Worm (Caenorhabditis elegans) whole organism, L4 larva: ENCODE data around the gene cah-1.

ENCODE experiments used
- F10B5.3 ChIP-seq: sonication (generic microtip); optimal IDR thresholded peaks from 2 replicates; lab custom pipeline; 2016; ENCODE audit warnings: mild to moderate bottlenecking, missing genetic modification characterization, missing compliant biosample characterization
- T26A8.4 ChIP-seq: fragments of 200-800 bp; sonication (Bioruptor generic); IDR thresholded peaks from 2 replicates; pipeline ENCODE4 v1.3.6; 2022; ENCODE audit warnings: missing genetic modification characterization, missing compliant biosample characterization
- Y75B8A.6 ChIP-seq: fragments of 200-800 bp; sonication (Bioruptor generic); IDR thresholded peaks from 2 replicates; pipeline ENCODE4 v1.3.6; 2022; ENCODE audit warnings: missing genetic modification reagents, missing genetic modification characterization, missing compliant biosample characterization
- arid-1 ChIP-seq: fragments of 200-800 bp; sonication (Bioruptor generic); conservative IDR thresholded peaks from 2 replicates; pipeline ENCODE4 v1.3.6; 2022; ENCODE audit warnings: missing genetic modification reagents, missing genetic modification characterization, missing compliant biosample characterization
- ceh-28 ChIP-seq: fragments of 150-350 bp; optimal IDR thresholded peaks from 2 replicates; lab custom pipeline; 2014; ENCODE audit warnings: missing biosample characterization, missing genetic modification reagents, missing genetic modification characterization
- ceh-32 ChIP-seq: sonication (generic microtip); optimal IDR thresholded peaks from 2 replicates; lab custom pipeline; 2016; ENCODE audit warnings: mild to moderate bottlenecking, missing genetic modification characterization, missing compliant biosample characterization; ENCODE audit not compliant: poor library complexity
- ctbp-1 ChIP-seq: fragments of 200-800 bp; sonication (Bioruptor generic); IDR thresholded peaks from 2 replicates; pipeline ENCODE4 v1.3.6; 2022; ENCODE audit warnings: missing genetic modification reagents, missing genetic modification characterization, missing compliant biosample characterization
- daf-12 ChIP-seq: fragments of 150-350 bp; optimal IDR thresholded peaks from 2 replicates; lab custom pipeline; 2014; ENCODE audit warnings: missing biosample characterization, missing genetic modification reagents, missing genetic modification characterization
- daf-16 ChIP-seq, 3 experiments: sonication (generic microtip); optimal IDR thresholded peaks; 2 replicates each; lab custom pipeline; 2016 to 2017; ENCODE audit warnings: missing genetic modification characterization in 3 of 3, missing genetic modification reagents in 3 of 3, mild to moderate bottlenecking in 2 of 3, missing compliant biosample characterization in 2 of 3, missing biosample characterization in 1 of 3, moderate library complexity in 1 of 3
- daf-19 ChIP-seq: fragments of 200-800 bp; sonication (Bioruptor generic); conservative IDR thresholded peaks from 2 replicates; pipeline ENCODE4 v1.3.6; 2022; ENCODE audit warnings: missing genetic modification characterization, missing compliant biosample characterization
- dmd-6 ChIP-seq: fragments of 200-800 bp; sonication (Bioruptor generic); IDR thresholded peaks from 2 replicates; pipeline ENCODE4 v1.3.6; 2022; ENCODE audit warnings: missing genetic modification reagents, missing genetic modification characterization, missing compliant biosample characterization
- dmd-8 ChIP-seq: fragments of 200-800 bp; sonication (Bioruptor generic); IDR thresholded peaks from 2 replicates; pipeline ENCODE4 v1.3.6; 2022; ENCODE audit warnings: missing genetic modification characterization, missing compliant biosample characterization
- dmd-9 ChIP-seq: fragments of 200-800 bp; sonication (Bioruptor generic); IDR thresholded peaks from 2 replicates; pipeline ENCODE4 v1.3.6; 2022; ENCODE audit warnings: missing genetic modification reagents, missing genetic modification characterization, missing compliant biosample characterization
- dpl-1 ChIP-seq: fragments of 150-350 bp; optimal IDR thresholded peaks from 2 replicates; lab custom pipeline; 2014; ENCODE audit warnings: missing biosample characterization, missing genetic modification reagents, missing genetic modification characterization
- egl-43 ChIP-seq: fragments of 200-800 bp; sonication (Bioruptor generic); IDR thresholded peaks from 2 replicates; pipeline ENCODE4 v1.3.6; 2022; ENCODE audit warnings: missing genetic modification reagents, missing genetic modification characterization, missing compliant biosample characterization
- fkh-10 ChIP-seq: fragments of 150-350 bp; optimal IDR thresholded peaks from 2 replicates; lab custom pipeline; 2014; ENCODE audit warnings: missing biosample characterization, missing genetic modification reagents, missing genetic modification characterization
- fos-1 ChIP-seq: fragments of 150-350 bp; optimal IDR thresholded peaks from 2 replicates; lab custom pipeline; 2014; ENCODE audit warnings: missing biosample characterization, missing genetic modification characterization
- gei-8 ChIP-seq: fragments of 200-800 bp; sonication (Bioruptor generic); optimal IDR thresholded peaks from 2 replicates; lab custom pipeline; 2018; ENCODE audit warnings: mild to moderate bottlenecking, missing genetic modification characterization, missing compliant biosample characterization
- hlh-11 ChIP-seq: fragments of 200-800 bp; sonication (Bioruptor generic); optimal IDR thresholded peaks from 2 replicates; lab custom pipeline; 2018; ENCODE audit warnings: mild to moderate bottlenecking, missing genetic modification characterization, missing compliant biosample characterization
- hlh-30 ChIP-seq: sonication (generic microtip); optimal IDR thresholded peaks from 2 replicates; lab custom pipeline; 2017; ENCODE audit warnings: antibody characterized with exemption, mild to moderate bottlenecking, missing genetic modification characterization, missing compliant biosample characterization; ENCODE audit not compliant: insufficient read depth
- lin-29 ChIP-seq: fragments of 200-800 bp; sonication (Bioruptor generic); IDR thresholded peaks from 2 replicates; pipeline ENCODE4 v1.3.6; 2022; ENCODE audit warnings: missing genetic modification reagents, missing genetic modification characterization, missing compliant biosample characterization
- madf-5 ChIP-seq, 2 experiments: fragments of 200-800 bp; sonication (Bioruptor generic); IDR thresholded peaks; 2 replicates each; pipeline ENCODE4 v1.3.6; 2022; ENCODE audit warnings: missing compliant biosample characterization in 2 of 2, missing genetic modification characterization in 2 of 2
- mdl-1 ChIP-seq, 2 experiments: fragments of 150-350 bp in 1 of 2; sonication (generic microtip) in 1 of 2; optimal IDR thresholded peaks; 2 replicates each; lab custom pipeline; 2014 to 2017; ENCODE audit warnings: missing biosample characterization in 2 of 2, missing genetic modification characterization in 2 of 2
- mep-1 ChIP-seq: fragments of 150-350 bp; sonication (generic microtip); optimal IDR thresholded peaks from 3 replicates; lab custom pipeline; 2014; ENCODE audit warnings: missing biosample characterization, missing genetic modification characterization
- mxl-2 ChIP-seq: fragments of 200-800 bp; sonication (Bioruptor generic); conservative IDR thresholded peaks from 2 replicates; pipeline ENCODE4 v1.3.6; 2022; ENCODE audit warnings: missing genetic modification reagents, missing genetic modification characterization, missing compliant biosample characterization
- nhr-6 ChIP-seq: fragments of 150-350 bp; optimal IDR thresholded peaks from 2 replicates; lab custom pipeline; 2014; ENCODE audit warnings: missing biosample characterization, missing genetic modification characterization
- pha-4 ChIP-seq, 2 experiments: fragments of 150-350 bp in 1 of 2; fragments of 200-800 bp in 1 of 2; sonication (Bioruptor generic) in 1 of 2; IDR thresholded peaks in 1 of 2; optimal IDR thresholded peaks in 1 of 2; 2 replicates each; pipeline versions ENCODE4 v1.3.6 to Lab custom; 2014 to 2022; ENCODE audit warnings: missing genetic modification characterization in 2 of 2, missing genetic modification reagents in 2 of 2, missing biosample characterization in 1 of 2, missing compliant biosample characterization in 1 of 2
- pqm-1 ChIP-seq: sonication (generic microtip); optimal IDR thresholded peaks from 2 replicates; lab custom pipeline; 2017; ENCODE audit warnings: missing biosample characterization, missing genetic modification characterization
- rbr-2 ChIP-seq: sonication (generic microtip); optimal IDR thresholded peaks from 2 replicates; lab custom pipeline; 2016; ENCODE audit warnings: missing genotype, missing genetic modification characterization, missing compliant biosample characterization
- snpc-1.2 ChIP-seq: fragments of 200-800 bp; sonication (Bioruptor generic); IDR thresholded peaks from 2 replicates; pipeline ENCODE4 v1.3.6; 2022; ENCODE audit warnings: missing genetic modification reagents, missing genetic modification characterization, missing compliant biosample characterization
- spr-1 ChIP-seq: sonication (generic microtip); optimal IDR thresholded peaks from 2 replicates; lab custom pipeline; 2016; ENCODE audit warnings: mild to moderate bottlenecking, missing genetic modification characterization, missing compliant biosample characterization
- tag-97 ChIP-seq: fragments of 200-800 bp; sonication (Bioruptor generic); IDR thresholded peaks from 2 replicates; pipeline ENCODE4 v1.3.6; 2022; ENCODE audit warnings: missing genetic modification characterization, missing compliant biosample characterization
- unc-130 ChIP-seq: sonication (generic microtip); optimal IDR thresholded peaks from 2 replicates; lab custom pipeline; 2016; ENCODE audit warnings: missing genetic modification reagents, missing genetic modification characterization, missing compliant biosample characterization
- unc-39 ChIP-seq: sonication (generic microtip); optimal IDR thresholded peaks from 2 replicates; lab custom pipeline; 2017; ENCODE audit warnings: missing biosample characterization, missing genetic modification characterization
- zag-1 ChIP-seq: fragments of 150-350 bp; optimal IDR thresholded peaks from 2 replicates; lab custom pipeline; 2014; ENCODE audit warnings: missing biosample characterization, missing genetic modification characterization
- zfp-2 ChIP-seq: sonication (generic microtip); optimal IDR thresholded peaks from 2 replicates; lab custom pipeline; 2016; ENCODE audit warnings: mild to moderate bottlenecking, missing genetic modification characterization, missing compliant biosample characterization
- zfp-3 ChIP-seq: fragments of 200-800 bp; sonication (Bioruptor generic); conservative IDR thresholded peaks from 2 replicates; pipeline ENCODE4 v1.3.6; 2022; ENCODE audit warnings: missing genetic modification reagents, missing genetic modification characterization, missing compliant biosample characterization
- ztf-7 ChIP-seq: fragments of 150-350 bp; optimal IDR thresholded peaks from 2 replicates; lab custom pipeline; 2014; ENCODE audit warnings: missing biosample characterization, missing genetic modification characterization

The cah-1 gene

ce11 chrIII:5047175-5047574 is 38.3 kb downstream of the cah-1 start, which contains the start of gene txbp-3 (continued):
- TF ChIP-seq ceh-32 (tag; lab: Kevin White, UChicago), result no peak
- no peak for TF ChIP-seq dmd-8 (GFP tag; lab: Robert Waterston, UW)
- peak; percentile 50 for TF ChIP-seq nhr-6 (tag; lab: Kevin White, UChicago)
- TF ChIP-seq zag-1 (tag; lab: Kevin White, UChicago), result no peak
- peak; percentile 71 for TF ChIP-seq mep-1 (tag; lab: Kevin White, UChicago)
- no peak for TF ChIP-seq egl-43 (GFP tag; lab: Robert Waterston, UW)
- TF ChIP-seq pqm-1 (tag; lab: Kevin White, UChicago), result peak; percentile 85
- TF ChIP-seq tag-97, result no peak
- TF ChIP-seq mxl-2 (GFP tag; lab: Robert Waterston, UW), result no peak
- TF ChIP-seq hlh-30 (tag; lab: Kevin White, UChicago), result peak; percentile 58
- no peak for TF ChIP-seq hlh-11 (tag; lab: Kevin White, UChicago)
- no peak for TF ChIP-seq zfp-2 (tag; lab: Kevin White, UChicago)
- TF ChIP-seq unc-39 (tag; lab: Kevin White, UChicago), result no peak
- no peak for TF ChIP-seq daf-16 (GFP tag; optimal IDR thresholded peaks at IDR 0.05; lab: Kevin White, UChicago)
- TF ChIP-seq daf-16 (tag; optimal IDR thresholded peaks at IDR 0.05; lab: Kevin White, UChicago), result peak; percentile 24
- peak; percentile 54 for TF ChIP-seq dpl-1 (GFP tag; lab: Kevin White, UChicago)
- no peak for TF ChIP-seq T26A8.4
- no peak for TF ChIP-seq zfp-3 (GFP tag; lab: Robert Waterston, UW)
- no peak for TF ChIP-seq madf-5 (GFP tag; IDR thresholded peaks at IDR 0.05; lab: Robert Waterston, UW)
- peak; percentile 37 for TF ChIP-seq fkh-10 (GFP tag; lab: Kevin White, UChicago)
- no peak for TF ChIP-seq dmd-9 (GFP tag; lab: Robert Waterston, UW)
- no peak for TF ChIP-seq daf-12 (tag; lab: Kevin White, UChicago)
- TF ChIP-seq ztf-7 (tag; lab: Kevin White, UChicago), result no peak
- TF ChIP-seq gei-8 (GFP tag; lab: Kevin White, UChicago), result no peak
- TF ChIP-seq fos-1, result no peak
- TF ChIP-seq pha-4 (GFP tag; IDR thresholded peaks at IDR 0.05; lab: Robert Waterston, UW), result no peak
- TF ChIP-seq pha-4 (tag; optimal IDR thresholded peaks at IDR 0.05; lab: Kevin White, UChicago), result peak; percentile 76
- no peak for TF ChIP-seq snpc-1.2 (GFP tag; lab: Robert Waterston, UW)
- TF ChIP-seq spr-1 (tag; lab: Kevin White, UChicago), result no peak
- TF ChIP-seq ctbp-1 (GFP tag; lab: Robert Waterston, UW), result no peak
- TF ChIP-seq Y75B8A.6, result no peak
- TF ChIP-seq, all 104 proteins: peak for 21

ce11 chrIII:5044709-5045108 is 40.7 kb downstream of the cah-1 start, which contains the start of gene C45G9.14:
Gene C45G9.14 (plus strand): TSS chrIII:5045009.
- no peak for TF ChIP-seq egl-43 (GFP tag; lab: Robert Waterston, UW)
- TF ChIP-seq F10B5.3 (tag; lab: Kevin White, UChicago), result no peak

- TF ChIP-seq mdl-1 (tag; optimal IDR thresholded peaks at IDR 0.05; lab: Kevin White, UChicago) (no peak), unc-130 (GFP tag; lab: Kevin White, UChicago) (no peak)
Measured at ce11 chrIII:5042112-5042511, 43.3 kb downstream of the cah-1 start, which contains the start of gene nlp-43. Gene nlp-43 (plus strand): TSS chrIII:5042412.

ce11 chrIII:5036158-5036557 is 49.3 kb downstream of the cah-1 start, which contains the start of gene C45G9.6:
Gene C45G9.6 (plus strand): TSS chrIII:5036458.
- no peak for TF ChIP-seq zfp-2 (tag; lab: Kevin White, UChicago)
- TF ChIP-seq ceh-28 (tag; lab: Kevin White, UChicago), result no peak
- no peak for TF ChIP-seq lin-29
- TF ChIP-seq daf-19 (GFP tag; lab: Robert Waterston, UW), result no peak
- TF ChIP-seq dmd-6 (GFP tag; lab: Robert Waterston, UW), result no peak
- no peak for TF ChIP-seq F10B5.3 (tag; lab: Kevin White, UChicago)
- TF ChIP-seq arid-1 (GFP tag; lab: Robert Waterston, UW), result no peak
- no peak for TF ChIP-seq rbr-2 (tag; lab: Kevin White, UChicago)
- no peak for TF ChIP-seq ceh-32 (tag; lab: Kevin White, UChicago)
